Worm (Caenorhabditis elegans) whole organism, midembryonic: ENCODE data around the gene C34B4.2.

Experiments used
- cog-1 ChIP-seq: sonication (generic microtip); optimal IDR thresholded peaks from 2 replicates; lab custom pipeline; 2016; ENCODE audit warnings: missing genetic modification characterization, missing compliant biosample characterization
- flt-1 ChIP-seq: fragments of 200-800 bp; sonication (Bioruptor generic); IDR thresholded peaks from 2 replicates; pipeline ENCODE4 v1.3.6; 2022; ENCODE audit warnings: missing genetic modification characterization, missing compliant biosample characterization
- ref-1 ChIP-seq: fragments of 200-800 bp; sonication (Bioruptor generic); conservative IDR thresholded peaks from 2 replicates; pipeline ENCODE4 v1.3.6; 2022; ENCODE audit warnings: missing genetic modification reagents, missing genetic modification characterization, missing compliant biosample characterization
- tab-1 ChIP-seq: fragments of 200-800 bp; sonication (Bioruptor generic); IDR thresholded peaks from 2 replicates; pipeline ENCODE4 v1.3.6; 2022; ENCODE audit warnings: missing genetic modification characterization, missing compliant biosample characterization
- ztf-23 ChIP-seq: fragments of 200-800 bp; sonication (Bioruptor generic); IDR thresholded peaks from 2 replicates; pipeline ENCODE4 v1.3.6; 2022; ENCODE audit warnings: missing genetic modification reagents, missing genetic modification characterization, missing compliant biosample characterization
- ztf-29 ChIP-seq: fragments of 200-800 bp; sonication (Bioruptor generic); IDR thresholded peaks from 2 replicates; pipeline ENCODE4 v1.3.6; 2022; ENCODE audit warnings: missing genetic modification reagents, missing genetic modification characterization, missing compliant biosample characterization

- TF ChIP-seq tab-1 (GFP tag; lab: Robert Waterston, UW) (no peak), flt-1 (GFP tag; lab: Robert Waterston, UW) (no peak), cog-1 (tag; lab: Kevin White, UChicago) (no peak), ztf-23 (no peak), ztf-29 (GFP tag; lab: Robert Waterston, UW) (no peak), ref-1 (GFP tag; lab: Robert Waterston, UW) (no peak)
Measured at ce11 chrV:13033223-13033622, 49.6 kb upstream of the C34B4.2 start, which contains the start of gene W07G4.1.
